Fruit fly (Drosophila melanogaster): ENCODE results near the gene CG42450.

The CG42450 gene

DNA sequence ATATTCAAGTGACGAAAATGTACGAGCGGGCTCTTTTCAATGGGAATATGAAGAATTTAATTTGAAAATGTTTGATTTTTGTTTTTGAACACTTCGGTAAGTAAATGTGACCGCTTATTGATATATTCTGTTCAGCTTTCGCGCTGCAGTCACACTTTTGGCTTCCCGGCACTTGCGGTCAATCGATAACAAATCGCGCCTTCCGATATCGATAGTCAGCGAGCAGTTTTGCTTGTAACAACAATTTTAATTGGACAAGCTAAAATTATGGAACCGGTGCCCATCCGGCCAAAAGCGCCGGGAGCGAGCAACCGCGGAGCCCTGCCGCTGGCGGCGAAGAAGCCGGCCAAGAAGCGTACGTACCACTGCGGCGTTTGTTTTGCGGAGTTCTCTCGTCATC lies 17.3 kb downstream of the CG42450 start, which contains the start of gene CG7101 (continued):
- TF ChIP-seq Jarid2 (GFP tag; optimal IDR thresholded peaks at IDR 0.05): no peak
- no peak for TF ChIP-seq Oaz (GFP tag; IDR thresholded peaks at IDR 0.05)
- no peak for TF ChIP-seq CG2202 (tag; optimal IDR thresholded peaks at IDR 0.05)
- TF ChIP-seq Sox100B (GFP tag; optimal IDR thresholded peaks at IDR 0.05): no peak
- TF ChIP-seq corto (GFP tag; optimal IDR thresholded peaks at IDR 0.05): no peak
- TF ChIP-seq Gug (GFP tag; IDR thresholded peaks at IDR 0.05): no peak
- no peak for TF ChIP-seq Optix (GFP tag; IDR thresholded peaks at IDR 0.05)
- TF ChIP-seq unpg (GFP tag; optimal IDR thresholded peaks at IDR 0.05): no peak
- TF ChIP-seq CG11504 (tag; optimal IDR thresholded peaks at IDR 0.05): no peak
- no peak for TF ChIP-seq ranshi (GFP tag; IDR thresholded peaks at IDR 0.05)
- TF ChIP-seq bab2 (GFP tag; optimal IDR thresholded peaks at IDR 0.05): no peak
- TF ChIP-seq CG7987 (GFP tag; optimal IDR thresholded peaks at IDR 0.05): no peak
- no peak for TF ChIP-seq yki (optimal IDR thresholded peaks at IDR 0.05)
- TF ChIP-seq Stat92E (GFP tag; optimal IDR thresholded peaks at IDR 0.05): no peak
- TF ChIP-seq CG12744 (GFP tag; optimal IDR thresholded peaks at IDR 0.05): no peak
- TF ChIP-seq CG30403 (GFP tag; optimal IDR thresholded peaks at IDR 0.05): no peak
- TF ChIP-seq abd-A (tag; optimal IDR thresholded peaks at IDR 0.05): no peak
- no peak for TF ChIP-seq CG9932 (GFP tag; IDR thresholded peaks at IDR 0.05)
- TF ChIP-seq CG33213 (GFP tag; optimal IDR thresholded peaks at IDR 0.05): no peak
- no peak for TF ChIP-seq CG11247 (GFP tag; IDR thresholded peaks at IDR 0.05)
- peak; percentile 61 for TF ChIP-seq unc-4 (GFP tag; IDR thresholded peaks at IDR 0.05; ENCODE audit: partially characterized antibody)
- no peak for TF ChIP-seq CG11085 (GFP tag; IDR thresholded peaks at IDR 0.05)
- no peak for TF ChIP-seq Hr78 (GFP tag; optimal IDR thresholded peaks at IDR 0.05)
- TF ChIP-seq C15 (GFP tag; IDR thresholded peaks at IDR 0.05): no peak
- TF ChIP-seq esg (GFP tag; conservative IDR thresholded peaks at IDR 0.05): no peak
- TF ChIP-seq cas (GFP tag; IDR thresholded peaks at IDR 0.05): no peak
- TF ChIP-seq dmrt99B (tag; optimal IDR thresholded peaks at IDR 0.05): no peak
- no peak for TF ChIP-seq sisA (GFP tag; IDR thresholded peaks at IDR 0.05)
- TF ChIP-seq CG42726 (GFP tag; IDR thresholded peaks at IDR 0.05; ENCODE audit: partially characterized antibody): no peak
- no peak for TF ChIP-seq CG18011 (GFP tag; optimal IDR thresholded peaks at IDR 0.05)
- TF ChIP-seq crol (GFP tag; IDR thresholded peaks at IDR 0.05): no peak
- TF ChIP-seq CG1603 (tag; optimal IDR thresholded peaks at IDR 0.05): peak; percentile 59
- TF ChIP-seq insv (GFP tag; optimal IDR thresholded peaks at IDR 0.05): no peak
- TF ChIP-seq ftz-f1 (GFP tag; optimal IDR thresholded peaks at IDR 0.05): no peak
- no peak for TF ChIP-seq gt (GFP tag; IDR thresholded peaks at IDR 0.05)
- no peak for TF ChIP-seq Vsx1 (GFP tag; optimal IDR thresholded peaks at IDR 0.05)
- no peak for TF ChIP-seq br (optimal IDR thresholded peaks at IDR 0.05)
- TF ChIP-seq Xbp1 (GFP tag; optimal IDR thresholded peaks at IDR 0.05): peak; percentile 3
- no peak for TF ChIP-seq schlank (tag; optimal IDR thresholded peaks at IDR 0.05)
- TF ChIP-seq bsh (GFP tag; optimal IDR thresholded peaks at IDR 0.05): no peak
- TF ChIP-seq zen (tag; optimal IDR thresholded peaks at IDR 0.05): no peak
- TF ChIP-seq CG30431 (GFP tag; optimal IDR thresholded peaks at IDR 0.05): no peak
- peak; percentile 57 for TF ChIP-seq vnd (GFP tag; IDR thresholded peaks at IDR 0.05; ENCODE audit: partially characterized antibody)
- TF ChIP-seq CG12299 (tag; optimal IDR thresholded peaks at IDR 0.05): no peak
- no peak for TF ChIP-seq CG12942 (GFP tag; optimal IDR thresholded peaks at IDR 0.05)
- no peak for TF ChIP-seq Tbp (GFP tag; optimal IDR thresholded peaks at IDR 0.05)
- TF ChIP-seq E2f1 (GFP tag; IDR thresholded peaks at IDR 0.05): no peak
- TF ChIP-seq H2.0 (GFP tag; IDR thresholded peaks at IDR 0.05): no peak
- TF ChIP-seq CG16815 (GFP tag; optimal IDR thresholded peaks at IDR 0.05): no peak
- TF ChIP-seq Dip2 (GFP tag; IDR thresholded peaks at IDR 0.05): no peak
- TF ChIP-seq sim (GFP tag; IDR thresholded peaks at IDR 0.05): no peak
- no peak for TF ChIP-seq NK7.1 (GFP tag; optimal IDR thresholded peaks at IDR 0.05)
